Worm (Caenorhabditis elegans) whole organism, L3 larva: ENCODE results near the gene gpa-6.

Experiments
- ZK546.5 ChIP-seq: sonication (generic microtip); optimal IDR thresholded peaks from 2 replicates; lab custom pipeline; 2017; ENCODE audit warnings: missing biosample characterization, missing genetic modification characterization
- aly-2 ChIP-seq: fragments of 150-350 bp; optimal IDR thresholded peaks from 2 replicates; lab custom pipeline; 2014; ENCODE audit warnings: missing biosample characterization, missing genetic modification characterization
- ama-1 ChIP-seq: fragments of 150-350 bp; optimal IDR thresholded peaks from 2 replicates; lab custom pipeline; 2018
- ceh-16 ChIP-seq: sonication (generic microtip); optimal IDR thresholded peaks from 2 replicates; lab custom pipeline; 2017; ENCODE audit warnings: missing biosample characterization, missing genetic modification characterization
- ceh-28 ChIP-seq: fragments of 150-350 bp; optimal IDR thresholded peaks from 2 replicates; lab custom pipeline; 2014; ENCODE audit warnings: missing biosample characterization, missing genetic modification reagents, missing genetic modification characterization
- ceh-82 ChIP-seq: fragments of 150-350 bp; optimal IDR thresholded peaks from 2 replicates; lab custom pipeline; 2014; ENCODE audit warnings: missing biosample characterization, missing genetic modification characterization
- ceh-9 ChIP-seq: sonication (generic microtip); optimal IDR thresholded peaks from 2 replicates; lab custom pipeline; 2018; ENCODE audit warnings: missing biosample characterization, missing genetic modification characterization
- egl-27 ChIP-seq: sonication (generic microtip); optimal IDR thresholded peaks from 4 replicates; lab custom pipeline; 2017; ENCODE audit warnings: missing biosample characterization, missing genetic modification reagents, missing genetic modification characterization
- egl-5 ChIP-seq: fragments of 150-350 bp; optimal IDR thresholded peaks from 2 replicates; lab custom pipeline; 2017; ENCODE audit warnings: missing biosample characterization, missing genetic modification reagents, missing genetic modification characterization, inconsistent platforms
- elt-1 ChIP-seq: fragments of 150-350 bp; optimal IDR thresholded peaks from 2 replicates; lab custom pipeline; 2014; ENCODE audit warnings: missing biosample characterization, missing genetic modification characterization
- elt-2 ChIP-seq: sonication (generic microtip); optimal IDR thresholded peaks from 2 replicates; lab custom pipeline; 2016; ENCODE audit warnings: missing genetic modification reagents, mild to moderate bottlenecking, missing genetic modification characterization, missing compliant biosample characterization
- elt-3 ChIP-seq, 3 experiments: fragments of 150-350 bp in 1 of 3; sonication (generic microtip) in 2 of 3; optimal IDR thresholded peaks; 2 replicates in 2 of 3; 4 replicates in 1 of 3; lab custom pipeline; 2014 to 2017; ENCODE audit warnings: missing biosample characterization in 3 of 3, missing genetic modification characterization in 3 of 3
- eor-1 ChIP-seq, 2 experiments: fragments of 150-350 bp; optimal IDR thresholded peaks; 2 replicates each; lab custom pipeline; 2014 to 2018; ENCODE audit warnings: missing biosample characterization in 2 of 2, missing genetic modification characterization in 2 of 2
- fkh-10 ChIP-seq: sonication (generic microtip); optimal IDR thresholded peaks from 2 replicates; lab custom pipeline; 2017; ENCODE audit warnings: missing biosample characterization, missing genetic modification reagents, missing genetic modification characterization
- fkh-2 ChIP-seq: fragments of 150-350 bp; optimal IDR thresholded peaks from 2 replicates; lab custom pipeline; 2014; ENCODE audit warnings: missing biosample characterization, missing genetic modification reagents, missing genetic modification characterization
- fos-1 ChIP-seq: fragments of 150-350 bp; optimal IDR thresholded peaks from 2 replicates; lab custom pipeline; 2014; ENCODE audit warnings: missing biosample characterization, missing genetic modification characterization
- hmg-11 ChIP-seq: sonication (generic microtip); optimal IDR thresholded peaks from 2 replicates; lab custom pipeline; 2016; ENCODE audit warnings: missing genetic modification characterization, missing compliant biosample characterization
- jun-1 ChIP-seq: fragments of 150-350 bp; optimal IDR thresholded peaks from 2 replicates; lab custom pipeline; 2014; ENCODE audit warnings: missing biosample characterization, missing genetic modification reagents, missing genetic modification characterization
- lin-15B ChIP-seq: fragments of 150-350 bp; optimal IDR thresholded peaks from 2 replicates; lab custom pipeline; 2014; ENCODE audit warnings: missing biosample characterization, missing genetic modification characterization
- lin-39 ChIP-seq: fragments of 150-350 bp; optimal IDR thresholded peaks from 2 replicates; lab custom pipeline; 2018; ENCODE audit warnings: missing biosample characterization, missing genetic modification reagents, missing genetic modification characterization
- lsy-12 ChIP-seq: sonication (generic microtip); optimal IDR thresholded peaks from 2 replicates; lab custom pipeline; 2016; ENCODE audit warnings: mild to moderate bottlenecking, missing genetic modification characterization, missing compliant biosample characterization
- mdl-1 ChIP-seq: fragments of 150-350 bp; optimal IDR thresholded peaks from 2 replicates; lab custom pipeline; 2014; ENCODE audit warnings: missing biosample characterization, missing genetic modification characterization
- mml-1 ChIP-seq: fragments of 150-350 bp; sonication (generic microtip); optimal IDR thresholded peaks from 3 replicates; lab custom pipeline; 2014; ENCODE audit warnings: missing biosample characterization, missing genetic modification characterization
- nhr-237 ChIP-seq: fragments of 150-350 bp; optimal IDR thresholded peaks from 2 replicates; lab custom pipeline; 2014; ENCODE audit warnings: missing biosample characterization, missing genetic modification characterization
- nhr-25 ChIP-seq: sonication (generic microtip); optimal IDR thresholded peaks from 2 replicates; lab custom pipeline; 2017; ENCODE audit warnings: missing biosample characterization, missing genetic modification characterization
- nhr-67 ChIP-seq: fragments of 150-350 bp; optimal IDR thresholded peaks from 2 replicates; lab custom pipeline; 2014; ENCODE audit warnings: missing biosample characterization, missing genetic modification characterization
- nhr-76 ChIP-seq: fragments of 150-350 bp; sonication (generic microtip); optimal IDR thresholded peaks from 5 replicates; lab custom pipeline; 2014; ENCODE audit warnings: missing biosample characterization, missing genetic modification characterization
- pqm-1 ChIP-seq: fragments of 150-350 bp; optimal IDR thresholded peaks from 2 replicates; lab custom pipeline; 2017; ENCODE audit warnings: missing biosample characterization, missing genetic modification characterization, inconsistent platforms
- tbx-2 ChIP-seq: sonication (generic microtip); optimal IDR thresholded peaks from 2 replicates; lab custom pipeline; 2016; ENCODE audit warnings: mild to moderate bottlenecking, missing genetic modification characterization, missing compliant biosample characterization
- unc-39 ChIP-seq: sonication (generic microtip); optimal IDR thresholded peaks from 4 replicates; lab custom pipeline; 2017; ENCODE audit warnings: missing biosample characterization, missing genetic modification characterization
- ztf-11 ChIP-seq: fragments of 150-350 bp; optimal IDR thresholded peaks from 2 replicates; lab custom pipeline; 2014; ENCODE audit warnings: missing biosample characterization, missing genetic modification characterization
- ztf-4 ChIP-seq: fragments of 150-350 bp; optimal IDR thresholded peaks from 2 replicates; lab custom pipeline; 2014; ENCODE audit warnings: missing biosample characterization, missing genetic modification characterization

gpa-6 gene

ce11 chrX:13174437-13174836, 16.6 kb upstream of the gpa-6 start:
- TF ChIP-seq lsy-12 (tag; lab: Kevin White, UChicago) (no peak), ztf-11 (tag; lab: Kevin White, UChicago) (no peak), nhr-25 (tag; lab: Kevin White, UChicago) (no peak), elt-1 (no peak), pqm-1 (tag; lab: Kevin White, UChicago) (no peak), elt-2 (no peak), ceh-16 (tag; lab: Kevin White, UChicago) (no peak), fkh-10 (GFP tag; lab: Kevin White, UChicago) (no peak), ztf-4 (tag; lab: Kevin White, UChicago) (no peak), jun-1 (no peak), ceh-28 (tag; lab: Kevin White, UChicago) (no peak), ceh-82 (tag; lab: Kevin White, UChicago) (no peak), tbx-2 (no peak), ZK546.5 (tag; lab: Kevin White, UChicago) (no peak), nhr-76 (tag; lab: Kevin White, UChicago) (no peak), lin-15B (no peak)

- TF ChIP-seq hmg-11 (tag; lab: Kevin White, UChicago) (no peak), fkh-2 (tag; lab: Kevin White, UChicago) (no peak)
- TF ChIP-seq, all 47 proteins: peak for 0
Measured at ce11 chrX:13178347-13178746, 12.7 kb upstream of the gpa-6 start, which contains the start of gene nlp-3. Gene nlp-3 (minus strand): TSS chrX:13178447.

- TF ChIP-seq ceh-9 (no peak), fkh-10 (GFP tag; lab: Kevin White, UChicago) (no peak), egl-5 (tag; lab: Kevin White, UChicago) (no peak)
- TF ChIP-seq, all 47 proteins: peak for 0
Measured at ce11 chrX:13182012-13182411, 9.0 kb upstream of the gpa-6 start.

- no peak for TF ChIP-seq pqm-1 (tag; lab: Kevin White, UChicago)
- no peak for TF ChIP-seq aly-2
- TF ChIP-seq nhr-76 (tag; lab: Kevin White, UChicago): no peak
- TF ChIP-seq ama-1: no peak
- no peak for TF ChIP-seq lin-39 (tag; lab: Kevin White, UChicago)
- TF ChIP-seq nhr-25 (tag; lab: Kevin White, UChicago): no peak
- no peak for TF ChIP-seq elt-3 (tag; optimal IDR thresholded peaks at IDR 0.05; lab: Kevin White, UChicago)
- no peak for TF ChIP-seq ceh-9
- no peak for TF ChIP-seq fos-1 (tag; lab: Kevin White, UChicago)
- no peak for TF ChIP-seq fkh-10 (GFP tag; lab: Kevin White, UChicago)
- TF ChIP-seq, all 47 proteins: peak for 0
Measured at ce11 chrX:13189861-13190260, 1.2 kb upstream of the gpa-6 start, which contains the start of gene cwp-5. Gene cwp-5 (minus strand): TSS chrX:13189961.

- TF ChIP-seq nhr-67 (tag; lab: Kevin White, UChicago) (no peak), elt-2 (no peak), nhr-237 (no peak), unc-39 (no peak), lin-39 (tag; lab: Kevin White, UChicago) (peak; percentile 0), mdl-1 (tag; lab: Kevin White, UChicago) (no peak), fkh-10 (GFP tag; lab: Kevin White, UChicago) (peak; percentile 29), ztf-11 (tag; lab: Kevin White, UChicago) (no peak)
Measured at ce11 chrX:13198134-13198533, 7.1 kb downstream of the gpa-6 start.

ce11 chrX:13200312-13200711, 9.3 kb downstream of the gpa-6 start:
- TF ChIP-seq egl-5 (tag; lab: Kevin White, UChicago) (peak; percentile 69), nhr-67 (tag; lab: Kevin White, UChicago) (no peak), ama-1 (no peak), fkh-10 (GFP tag; lab: Kevin White, UChicago) (no peak), mdl-1 (tag; lab: Kevin White, UChicago) (no peak), eor-1 (tag; optimal IDR thresholded peaks at IDR 0.05; lab: Kevin White, UChicago) (no peak)
- TF ChIP-seq, all 47 proteins: peak for 1

ce11 chrX:13201401-13201800, 10.4 kb downstream of the gpa-6 start, which contains the start of gene unc-9:
Gene unc-9 (plus strand): TSS chrX:13201770.
- TF ChIP-seq ztf-11 (tag; lab: Kevin White, UChicago): no peak
- TF ChIP-seq nhr-25 (tag; lab: Kevin White, UChicago): no peak
- TF ChIP-seq mml-1 (tag; lab: Kevin White, UChicago): no peak
- no peak for TF ChIP-seq egl-27 (tag; lab: Kevin White, UChicago)
- TF ChIP-seq mdl-1 (tag; lab: Kevin White, UChicago): no peak
- peak; percentile 67 for TF ChIP-seq fkh-10 (GFP tag; lab: Kevin White, UChicago)
